Fruit fly (Drosophila melanogaster): ENCODE measurements around the gene Ran.

Gene Ran

dm6 chrX:11124749-11125508 lies 23.6 kb downstream of the Ran start, which contains the start of gene Rpt3 (continued):
- TF ChIP-seq gsb-n (tag; optimal IDR thresholded peaks at IDR 0.05) (no peak), CG18011 (GFP tag; optimal IDR thresholded peaks at IDR 0.05) (no peak), Opbp (GFP tag; IDR thresholded peaks at IDR 0.05; ENCODE audit: partially characterized antibody) (peak; percentile 67), CG34422 (GFP tag; IDR thresholded peaks at IDR 0.05) (no peak), Taf1 (GFP tag; IDR thresholded peaks at IDR 0.05) (no peak), CG4730 (GFP tag; IDR thresholded peaks at IDR 0.05) (no peak), CG7963 (GFP tag; IDR thresholded peaks at IDR 0.05; ENCODE audit: partially characterized antibody) (peak; percentile 56), pho (GFP tag; optimal IDR thresholded peaks at IDR 0.05) (peak; percentile 26), nau (GFP tag; optimal IDR thresholded peaks at IDR 0.05) (no peak), usp (GFP tag; optimal IDR thresholded peaks at IDR 0.05) (no peak), Mrtf (GFP tag; IDR thresholded peaks at IDR 0.05) (no peak), mam (GFP tag; optimal IDR thresholded peaks at IDR 0.05) (peak; percentile 0), CG10979 (tag; optimal IDR thresholded peaks at IDR 0.05) (no peak), CG4328 (GFP tag; optimal IDR thresholded peaks at IDR 0.05) (no peak), C15 (GFP tag; IDR thresholded peaks at IDR 0.05) (no peak), CG32772 (GFP tag; IDR thresholded peaks at IDR 0.05) (0 out of 2 replicates have a peak, but pooled peaks have one; percentile 9), Optix (GFP tag; IDR thresholded peaks at IDR 0.05) (no peak), Oaz (GFP tag; IDR thresholded peaks at IDR 0.05) (no peak), seq (GFP tag; IDR thresholded peaks at IDR 0.05) (no peak), fd96Cb (tag; optimal IDR thresholded peaks at IDR 0.05) (no peak), CG3995 (GFP tag; optimal IDR thresholded peaks at IDR 0.05) (no peak), Xrp1 (GFP tag; IDR thresholded peaks at IDR 0.05) (no peak), sens (GFP tag) (peak; percentile 83), pum (GFP tag; optimal IDR thresholded peaks at IDR 0.05) (no peak), YL-1 (GFP tag; optimal IDR thresholded peaks at IDR 0.05) (peak; percentile 43), Nf-YB (GFP tag; optimal IDR thresholded peaks at IDR 0.05) (no peak), CG3407 (GFP tag; optimal IDR thresholded peaks at IDR 0.05) (no peak), h (optimal IDR thresholded peaks at IDR 0.05) (no peak), CG8944 (GFP tag; optimal IDR thresholded peaks at IDR 0.05) (no peak), unc-4 (GFP tag; IDR thresholded peaks at IDR 0.05; ENCODE audit: partially characterized antibody) (peak; percentile 76), CG18764 (GFP tag; optimal IDR thresholded peaks at IDR 0.05) (no peak), lola (GFP tag; optimal IDR thresholded peaks at IDR 0.05) (peak in 1 of 3 experiments; percentile 11), ranshi (GFP tag; IDR thresholded peaks at IDR 0.05) (no peak), CG11093 (GFP tag; IDR thresholded peaks at IDR 0.05) (no peak), sisA (GFP tag; IDR thresholded peaks at IDR 0.05) (no peak), CG3065 (GFP tag; optimal IDR thresholded peaks at IDR 0.05) (no peak), Hsf (GFP tag; optimal IDR thresholded peaks at IDR 0.05) (peak; percentile 6), gcm2 (GFP tag; optimal IDR thresholded peaks at IDR 0.05) (no peak), unpg (GFP tag; optimal IDR thresholded peaks at IDR 0.05) (no peak), Hmr (GFP tag; optimal IDR thresholded peaks at IDR 0.05) (no peak), CG15011 (GFP tag; optimal IDR thresholded peaks at IDR 0.05) (no peak), CG9609 (GFP tag; optimal IDR thresholded peaks at IDR 0.05) (no peak), NFAT (GFP tag; IDR thresholded peaks at IDR 0.05) (no peak), CG14860 (GFP tag; IDR thresholded peaks at IDR 0.05; ENCODE audit: partially characterized antibody) (peak; percentile 82; the same call in 2 of the 3 replicates), Pdp1 (GFP tag; optimal IDR thresholded peaks at IDR 0.05) (no peak), HmgD (GFP tag; optimal IDR thresholded peaks at IDR 0.05) (no peak), CG13424 (tag; optimal IDR thresholded peaks at IDR 0.05) (no peak), sim (GFP tag; IDR thresholded peaks at IDR 0.05) (no peak), CG7271 (tag; optimal IDR thresholded peaks at IDR 0.05) (no peak), Dek (tag; optimal IDR thresholded peaks at IDR 0.05) (no peak), Bdp1 (GFP tag; optimal IDR thresholded peaks at IDR 0.05) (no peak)

Data from whole organism, embryonic.